Fruit fly (Drosophila melanogaster): Measurements from ENCODE around the gene CG42780.

CG42780 gene

dm6 chrX:7300722-7301350 lies 31.2 kb downstream of the CG42780 start (continued):
- peak; percentile 86 for TF ChIP-seq sqz (GFP tag; optimal IDR thresholded peaks at IDR 0.05)
- peak; percentile 77 for TF ChIP-seq CG1832 (GFP tag; optimal IDR thresholded peaks at IDR 0.05)
- no peak for TF ChIP-seq Mad (GFP tag; optimal IDR thresholded peaks at IDR 0.05)
- peak; percentile 34; the same call in 1 of the 2 replicates for TF ChIP-seq CG32772 (GFP tag; IDR thresholded peaks at IDR 0.05)
- 0 out of 2 replicates have a peak, but pooled peaks have one; percentile 2 for TF ChIP-seq slbo (GFP tag; IDR thresholded peaks at IDR 0.05)
- TF ChIP-seq phol (tag; optimal IDR thresholded peaks at IDR 0.05): no peak
- TF ChIP-seq CG11085 (GFP tag; IDR thresholded peaks at IDR 0.05): no peak
- peak; percentile 7 for TF ChIP-seq CG8478 (optimal IDR thresholded peaks at IDR 0.05)
- TF ChIP-seq br (optimal IDR thresholded peaks at IDR 0.05): no peak
- peak; percentile 64 for TF ChIP-seq CG4360 (GFP tag; IDR thresholded peaks at IDR 0.05)
- no peak for TF ChIP-seq CG15696 (tag; optimal IDR thresholded peaks at IDR 0.05)
- TF ChIP-seq Lhr (GFP tag; optimal IDR thresholded peaks at IDR 0.05): no peak
- peak in 1 of 2 experiments; percentile 57 for TF ChIP-seq Pdp1 (GFP tag; optimal IDR thresholded peaks at IDR 0.05)
- TF ChIP-seq Asciz (GFP tag; optimal IDR thresholded peaks at IDR 0.05): no peak
- TF ChIP-seq kay (GFP tag; optimal IDR thresholded peaks at IDR 0.05): peak; percentile 49
- no peak for TF ChIP-seq Atf6 (GFP tag; IDR thresholded peaks at IDR 0.05)
- no peak for TF ChIP-seq danr (GFP tag; IDR thresholded peaks at IDR 0.05)
- peak; percentile 76 for TF ChIP-seq kni (GFP tag; optimal IDR thresholded peaks at IDR 0.05)
- TF ChIP-seq CG15073 (GFP tag; optimal IDR thresholded peaks at IDR 0.05): no peak
- 0 out of 2 replicates have a peak, but pooled peaks have one; percentile 9 for TF ChIP-seq vvl (GFP tag; IDR thresholded peaks at IDR 0.05)
- TF ChIP-seq CG10366 (GFP tag; IDR thresholded peaks at IDR 0.05): 0 out of 2 replicates have a peak, but pooled peaks have one; percentile 6
- TF ChIP-seq Myb (GFP tag; optimal IDR thresholded peaks at IDR 0.05): no peak
- peak; percentile 31; the same call in 1 of the 2 replicates for TF ChIP-seq rib (GFP tag; IDR thresholded peaks at IDR 0.05)
- TF ChIP-seq CG11456 (GFP tag; IDR thresholded peaks at IDR 0.05): 0 out of 3 replicates have a peak, but pooled peaks have one; percentile 51
- 0 out of 2 replicates have a peak, but pooled peaks have one; percentile 13 for TF ChIP-seq Ada2b (GFP tag; IDR thresholded peaks at IDR 0.05)
- TF ChIP-seq CG14860 (GFP tag; IDR thresholded peaks at IDR 0.05; ENCODE audit: partially characterized antibody): no peak
- TF ChIP-seq sd (tag; optimal IDR thresholded peaks at IDR 0.05): peak; percentile 64
- peak; percentile 16; the same call in 1 of the 2 replicates for TF ChIP-seq HLH3B (GFP tag; IDR thresholded peaks at IDR 0.05)
- TF ChIP-seq CG8359 (GFP tag; optimal IDR thresholded peaks at IDR 0.05; ENCODE audit: borderline replicate concordance): no peak
- peak; percentile 32; the same call in 2 of the 3 replicates for TF ChIP-seq Aef1 (GFP tag; IDR thresholded peaks at IDR 0.05)
- TF ChIP-seq CG12769 (tag; optimal IDR thresholded peaks at IDR 0.05): peak; percentile 40
- peak; percentile 78 for TF ChIP-seq pros (GFP tag; optimal IDR thresholded peaks at IDR 0.05)
- TF ChIP-seq wek (GFP tag; optimal IDR thresholded peaks at IDR 0.05): no peak
- peak; percentile 94 for TF ChIP-seq Med (GFP tag)
- peak; percentile 10 for TF ChIP-seq corto (GFP tag; optimal IDR thresholded peaks at IDR 0.05)
- TF ChIP-seq CG11560 (tag; IDR thresholded peaks at IDR 0.05): no peak
- no peak for TF ChIP-seq Ssrp (tag; optimal IDR thresholded peaks at IDR 0.05)
- peak; percentile 40 for TF ChIP-seq abd-A (tag; optimal IDR thresholded peaks at IDR 0.05)
- TF ChIP-seq CG6791 (GFP tag; IDR thresholded peaks at IDR 0.05; ENCODE audit: partially characterized antibody): 0 out of 3 replicates have a peak, but pooled peaks have one; percentile 32
- 0 out of 3 replicates have a peak, but pooled peaks have one; percentile 8 for TF ChIP-seq CG34422 (GFP tag; IDR thresholded peaks at IDR 0.05)
- TF ChIP-seq CG11696 (GFP tag; IDR thresholded peaks at IDR 0.05): peak; percentile 73
- TF ChIP-seq Adf1 (GFP tag; IDR thresholded peaks at IDR 0.05): peak; percentile 84
- no peak for TF ChIP-seq CG10959 (GFP tag; IDR thresholded peaks at IDR 0.05)
- 0 out of 2 replicates have a peak, but pooled peaks have one; percentile 2 for TF ChIP-seq CG9932 (GFP tag; IDR thresholded peaks at IDR 0.05)
- no peak for TF ChIP-seq CG2120 (GFP tag; optimal IDR thresholded peaks at IDR 0.05)
- TF ChIP-seq kah (GFP tag; optimal IDR thresholded peaks at IDR 0.05): no peak
- no peak for TF ChIP-seq pzg (GFP tag; optimal IDR thresholded peaks at IDR 0.05)
- peak; percentile 31 for TF ChIP-seq CG18599 (GFP tag; optimal IDR thresholded peaks at IDR 0.05)
- no peak for TF ChIP-seq en (GFP tag; optimal IDR thresholded peaks at IDR 0.05)
